Worm (Caenorhabditis elegans): ENCODE results near the gene F02H6.7.

Gene F02H6.7

ce11 chrIV:14194317-14194716 lies 33.7 kb downstream of the F02H6.7 start:
- no peak for TF ChIP-seq nhr-12 (tag; optimal IDR thresholded peaks at IDR 0.05)
- no peak for TF ChIP-seq ceh-39 (tag; optimal IDR thresholded peaks at IDR 0.05)

- TF ChIP-seq nhr-12 (tag; optimal IDR thresholded peaks at IDR 0.05) (no peak), mep-1 (tag; optimal IDR thresholded peaks at IDR 0.05) (no peak), unc-62 (GFP tag; optimal IDR thresholded peaks at IDR 0.05) (no peak), nhr-28 (tag; optimal IDR thresholded peaks at IDR 0.05) (no peak), M03D4.4 (tag; optimal IDR thresholded peaks at IDR 0.05) (no peak), nhr-237 (tag; optimal IDR thresholded peaks at IDR 0.05) (no peak), blmp-1 (tag; optimal IDR thresholded peaks at IDR 0.05) (no peak), lin-32 (GFP tag; optimal IDR thresholded peaks at IDR 0.05) (no peak), sptf-1 (tag; optimal IDR thresholded peaks at IDR 0.05) (no peak), sem-2 (GFP tag; optimal IDR thresholded peaks at IDR 0.05) (no peak), mls-2 (tag; optimal IDR thresholded peaks at IDR 0.05) (no peak), lin-13 (tag; optimal IDR thresholded peaks at IDR 0.05) (no peak), unc-120 (tag; optimal IDR thresholded peaks at IDR 0.05; ENCODE audit: poor library complexity, severe bottlenecking) (no peak), pha-4 (tag; optimal IDR thresholded peaks at IDR 0.05) (no peak), elt-1 (tag; optimal IDR thresholded peaks at IDR 0.05; ENCODE audit: borderline replicate concordance, insufficient read depth) (no peak), ceh-43 (GFP tag; optimal IDR thresholded peaks at IDR 0.05) (no peak), elt-3 (tag; optimal IDR thresholded peaks at IDR 0.05) (no peak)
These were observed 34.8 kb downstream of the F02H6.7 start, which contains the start of gene K01G12.3 for ce11 chrIV:14193196-14193595. TSS of gene K01G12.3 (plus strand) at chrIV:14193496.

- TF ChIP-seq M03D4.4 (tag; optimal IDR thresholded peaks at IDR 0.05) (no peak), nhr-28 (tag; optimal IDR thresholded peaks at IDR 0.05) (no peak), ceh-83 (GFP tag; optimal IDR thresholded peaks at IDR 0.05) (no peak), ces-1 (GFP tag; optimal IDR thresholded peaks at IDR 0.05) (no peak), lin-32 (GFP tag; optimal IDR thresholded peaks at IDR 0.05) (no peak), ceh-43 (GFP tag; optimal IDR thresholded peaks at IDR 0.05) (no peak), ham-2 (GFP tag; optimal IDR thresholded peaks at IDR 0.05) (no peak), sptf-1 (tag; optimal IDR thresholded peaks at IDR 0.05) (no peak), unc-39 (tag; optimal IDR thresholded peaks at IDR 0.05) (no peak), ceh-39 (tag; optimal IDR thresholded peaks at IDR 0.05) (no peak)
These were observed 36.0 kb downstream of the F02H6.7 start, which contains the start of gene K01G12.22 for ce11 chrIV:14191919-14192318. TSS of gene K01G12.22 (plus strand) at chrIV:14192219.

- TF ChIP-seq lin-32 (GFP tag; optimal IDR thresholded peaks at IDR 0.05) (no peak), M03D4.4 (tag; optimal IDR thresholded peaks at IDR 0.05) (no peak), mls-2 (tag; optimal IDR thresholded peaks at IDR 0.05) (no peak), snpc-4 (tag; optimal IDR thresholded peaks at IDR 0.05) (no peak), elt-1 (tag; optimal IDR thresholded peaks at IDR 0.05; ENCODE audit: borderline replicate concordance, insufficient read depth) (no peak), hlh-1 (tag; optimal IDR thresholded peaks at IDR 0.05) (no peak), pha-4 (tag; optimal IDR thresholded peaks at IDR 0.05) (no peak), sem-2 (GFP tag; optimal IDR thresholded peaks at IDR 0.05) (no peak), mep-1 (tag; optimal IDR thresholded peaks at IDR 0.05) (no peak), sptf-1 (tag; optimal IDR thresholded peaks at IDR 0.05) (no peak), flh-1 (GFP tag; optimal IDR thresholded peaks at IDR 0.05) (no peak), unc-39 (tag; optimal IDR thresholded peaks at IDR 0.05) (no peak)
These were observed 41.7 kb downstream of the F02H6.7 start for ce11 chrIV:14186264-14186663.

- TF ChIP-seq ceh-83 (GFP tag; optimal IDR thresholded peaks at IDR 0.05), result no peak
These were observed 45.9 kb downstream of the F02H6.7 start, which contains the start of gene R05A10.1 for ce11 chrIV:14182077-14182476. TSS of gene R05A10.1 (plus strand) at chrIV:14182377.

DNA sequence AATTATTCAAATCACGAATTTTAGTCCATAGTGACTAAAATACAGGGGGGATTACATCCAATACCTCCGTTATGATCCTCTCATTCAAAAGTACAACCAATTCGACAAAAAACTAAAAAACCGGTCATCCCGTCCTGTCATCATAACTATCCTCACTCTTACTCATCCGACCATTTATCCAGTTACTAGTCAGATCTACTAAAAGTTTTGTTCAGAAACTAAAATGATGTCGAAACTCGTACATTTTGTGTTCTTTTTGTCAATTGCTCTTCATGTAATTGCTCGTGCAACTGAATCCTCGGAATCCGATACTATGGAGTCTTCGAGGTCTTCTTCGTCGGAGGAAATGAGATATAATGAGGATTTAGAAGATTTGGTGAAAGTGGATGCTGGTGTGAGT lies 50.9 kb downstream of the F02H6.7 start, which contains the start of gene R05A10.2:
R05A10.2 (plus strand) TSS at position 214 of the 400 bp plus-strand sequence.
- TF ChIP-seq ztf-11 (tag; optimal IDR thresholded peaks at IDR 0.05), result no peak
- no peak for TF ChIP-seq unc-39 (tag; optimal IDR thresholded peaks at IDR 0.05)
- no peak for TF ChIP-seq elt-3 (tag; optimal IDR thresholded peaks at IDR 0.05)
- TF ChIP-seq lin-32 (GFP tag; optimal IDR thresholded peaks at IDR 0.05), result no peak
- no peak for TF ChIP-seq unc-62 (GFP tag; optimal IDR thresholded peaks at IDR 0.05)
- no peak for TF ChIP-seq nhr-237 (tag; optimal IDR thresholded peaks at IDR 0.05)
- no peak for TF ChIP-seq tbx-8 (GFP tag; optimal IDR thresholded peaks at IDR 0.05)
- TF ChIP-seq zip-8 (tag; optimal IDR thresholded peaks at IDR 0.05), result no peak
- no peak for TF ChIP-seq flh-1 (GFP tag; optimal IDR thresholded peaks at IDR 0.05)
- TF ChIP-seq elt-1 (tag; optimal IDR thresholded peaks at IDR 0.05; ENCODE audit: borderline replicate concordance, insufficient read depth), result no peak
- TF ChIP-seq pha-4 (tag; optimal IDR thresholded peaks at IDR 0.05), result no peak
- TF ChIP-seq nhr-28 (tag; optimal IDR thresholded peaks at IDR 0.05), result no peak
- no peak for TF ChIP-seq ceh-43 (GFP tag; optimal IDR thresholded peaks at IDR 0.05)
- no peak for TF ChIP-seq snpc-4 (tag; optimal IDR thresholded peaks at IDR 0.05)
- no peak for TF ChIP-seq unc-120 (tag; optimal IDR thresholded peaks at IDR 0.05; ENCODE audit: poor library complexity, severe bottlenecking)
- no peak for TF ChIP-seq bed-3 (GFP tag; optimal IDR thresholded peaks at IDR 0.05)
